Worm (Caenorhabditis elegans): ENCODE data around the gene F56F10.1.

F56F10.1 gene

ce11 chrX:834478-834877, 37.9 kb upstream of the F56F10.1 start, which contains the start of gene F39H12.1:
Gene F39H12.1, plus strand, starts transcription at chrX:834778.
- TF ChIP-seq C38D4.7 (GFP tag; optimal IDR thresholded peaks at IDR 0.05) (no peak), hlh-30 (tag; optimal IDR thresholded peaks at IDR 0.05; ENCODE audit: insufficient read depth) (no peak), unc-42 (tag; optimal IDR thresholded peaks at IDR 0.05) (no peak), ceh-14 (tag; optimal IDR thresholded peaks at IDR 0.05) (no peak), mec-3 (tag; optimal IDR thresholded peaks at IDR 0.05; ENCODE audit: borderline replicate concordance) (no peak), eyg-1 (tag; optimal IDR thresholded peaks at IDR 0.05) (no peak), K09A11.1 (tag; optimal IDR thresholded peaks at IDR 0.05; ENCODE audit: insufficient read depth) (no peak), pha-4 (tag; optimal IDR thresholded peaks at IDR 0.05) (no peak), Y22D7AL.16 (tag; optimal IDR thresholded peaks at IDR 0.05) (no peak), nhr-11 (tag; optimal IDR thresholded peaks at IDR 0.05) (no peak), T23F11.4 (GFP tag; optimal IDR thresholded peaks at IDR 0.05) (no peak)

ce11 chrX:841393-841792, 31.0 kb upstream of the F56F10.1 start, which contains the start of gene F39H12.3:
Gene F39H12.3, minus strand, starts transcription at chrX:841493.
- TF ChIP-seq unc-42 (tag; optimal IDR thresholded peaks at IDR 0.05) (no peak), pha-2 (tag; optimal IDR thresholded peaks at IDR 0.05) (no peak), ceh-31 (tag; optimal IDR thresholded peaks at IDR 0.05) (no peak), ztf-16 (tag; optimal IDR thresholded peaks at IDR 0.05) (no peak), gmeb-2 (tag; optimal IDR thresholded peaks at IDR 0.05) (no peak), pqm-1 (tag; optimal IDR thresholded peaks at IDR 0.05) (no peak)

DNA sequence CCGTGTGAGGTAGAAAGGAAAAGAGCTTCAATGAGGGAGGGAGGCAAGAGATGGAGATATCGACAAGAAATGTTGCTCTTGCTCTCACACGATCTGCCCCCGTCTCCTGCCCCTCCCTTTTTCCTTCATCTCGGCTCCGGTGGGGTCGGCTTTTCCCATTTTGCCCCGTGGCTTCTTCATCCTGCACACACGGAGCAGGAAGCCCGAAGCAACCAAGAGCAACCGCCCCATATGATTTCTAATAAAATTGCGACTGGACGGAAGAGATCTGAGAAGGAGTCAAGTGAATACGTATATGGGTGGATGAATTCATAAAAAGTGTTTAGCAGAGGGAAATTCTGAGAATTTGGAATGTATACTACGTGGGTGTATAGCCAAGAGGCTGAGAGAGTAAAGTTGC, 27.8 kb upstream of the F56F10.1 start:
- TF ChIP-seq ceh-31 (tag; optimal IDR thresholded peaks at IDR 0.05) (peak; percentile 6), sdc-2 (tag; optimal IDR thresholded peaks at IDR 0.05) (peak; percentile 23), unc-42 (tag; optimal IDR thresholded peaks at IDR 0.05) (peak; percentile 59), ceh-18 (tag; optimal IDR thresholded peaks at IDR 0.05) (peak; percentile 31), ahr-1 (tag; optimal IDR thresholded peaks at IDR 0.05) (no peak)

ce11 chrX:845443-845842, 27.0 kb upstream of the F56F10.1 start:
- no peak for TF ChIP-seq tbx-7 (tag; optimal IDR thresholded peaks at IDR 0.05)
- TF ChIP-seq ceh-34 (tag; optimal IDR thresholded peaks at IDR 0.05), result no peak
- no peak for TF ChIP-seq eyg-1 (tag; optimal IDR thresholded peaks at IDR 0.05)
- TF ChIP-seq hlh-6 (tag; optimal IDR thresholded peaks at IDR 0.05), result no peak

ce11 chrX:851421-851820, 21.0 kb upstream of the F56F10.1 start, which contains the start of gene igcm-1:
Gene igcm-1, minus strand, starts transcription at chrX:851521.
- TF ChIP-seq che-1 (tag; optimal IDR thresholded peaks at IDR 0.05), result no peak
- TF ChIP-seq ceh-6 (GFP tag; optimal IDR thresholded peaks at IDR 0.05), result no peak
- no peak for TF ChIP-seq ceh-48 (tag; optimal IDR thresholded peaks at IDR 0.05)
- no peak for TF ChIP-seq T23F11.4 (GFP tag; optimal IDR thresholded peaks at IDR 0.05)

ce11 chrX:852739-853268, 19.6 kb upstream of the F56F10.1 start:
- TF ChIP-seq nfya-1 (tag; optimal IDR thresholded peaks at IDR 0.05) (no peak), ceh-14 (tag; optimal IDR thresholded peaks at IDR 0.05) (no peak), sdc-2 (tag; optimal IDR thresholded peaks at IDR 0.05) (peak; percentile 42), che-1 (tag; optimal IDR thresholded peaks at IDR 0.05) (no peak), npax-4 (tag; optimal IDR thresholded peaks at IDR 0.05) (no peak), hlh-15 (tag; optimal IDR thresholded peaks at IDR 0.05) (no peak), ama-1 (optimal IDR thresholded peaks at IDR 0.05) (no peak), F13H6.1 (tag; optimal IDR thresholded peaks at IDR 0.05) (no peak), hlh-6 (tag; optimal IDR thresholded peaks at IDR 0.05) (no peak), syd-9 (tag; optimal IDR thresholded peaks at IDR 0.05) (no peak), ceh-31 (tag; optimal IDR thresholded peaks at IDR 0.05) (peak; percentile 84)
